Worm (Caenorhabditis elegans): ENCODE results near the gene ZK994.6.
"Not testable (repeated sequence)": the region's sequence is repeated elsewhere in the genome, so short reads cannot be mapped to it uniquely, and the experiment has no call there.

DNA sequence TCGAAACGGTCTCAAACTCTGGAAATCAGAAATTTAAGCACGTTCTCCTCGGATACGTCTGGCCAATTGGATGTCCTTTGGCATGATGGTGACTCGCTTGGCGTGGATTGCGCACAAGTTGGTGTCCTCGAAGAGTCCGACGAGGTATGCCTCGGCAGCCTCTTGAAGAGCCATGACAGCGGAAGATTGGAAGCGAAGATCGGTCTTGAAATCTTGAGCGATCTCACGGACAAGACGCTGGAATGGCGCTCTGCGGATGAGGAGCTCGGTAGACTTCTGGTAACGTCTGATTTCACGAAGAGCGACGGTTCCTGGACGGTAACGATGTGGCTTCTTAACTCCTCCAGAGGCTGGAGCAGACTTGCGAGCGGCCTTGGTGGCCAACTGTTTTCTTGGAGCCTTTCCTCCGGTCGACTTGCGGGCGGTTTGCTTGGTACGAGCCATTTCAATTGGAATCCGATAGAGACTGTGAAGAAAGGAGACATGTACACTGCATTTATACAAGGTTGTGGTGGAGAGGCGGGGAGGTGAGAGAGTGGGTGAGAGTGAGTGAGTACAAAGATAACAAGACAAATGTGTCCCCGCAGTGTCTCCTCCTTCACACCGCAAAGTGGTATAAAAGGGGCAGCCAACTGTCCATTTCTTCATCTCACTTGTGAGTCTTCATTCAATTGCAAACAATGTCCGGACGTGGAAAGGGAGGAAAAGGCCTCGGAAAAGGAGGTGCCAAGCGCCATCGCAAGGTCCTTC lies 27.5 kb upstream of the ZK994.6 start, which contains the start of the genes his-6 and his-5:
- TF ChIP-seq unc-62 (GFP tag; optimal IDR thresholded peaks at IDR 0.05); nhr-28 (tag; optimal IDR thresholded peaks at IDR 0.05); ces-1 (GFP tag; optimal IDR thresholded peaks at IDR 0.05); nhr-76 (tag; optimal IDR thresholded peaks at IDR 0.05); ztf-11 (tag; optimal IDR thresholded peaks at IDR 0.05); elt-1 (tag; optimal IDR thresholded peaks at IDR 0.05; ENCODE audit: borderline replicate concordance, insufficient read depth); ham-2 (GFP tag; optimal IDR thresholded peaks at IDR 0.05); elt-3 (tag; optimal IDR thresholded peaks at IDR 0.05); blmp-1 (tag; optimal IDR thresholded peaks at IDR 0.05); mep-1 (tag; optimal IDR thresholded peaks at IDR 0.05); nhr-12 (tag; optimal IDR thresholded peaks at IDR 0.05); unc-39 (tag; optimal IDR thresholded peaks at IDR 0.05): not testable (repeated sequence)
- peak; percentile 1 for TF ChIP-seq pha-4 (tag; optimal IDR thresholded peaks at IDR 0.05)

Measured in whole organism, mixed stage, embryonic.